Worm (Caenorhabditis elegans) whole organism, L4 larva: ENCODE data around the gene div-1.

Source experiments
- Y5F2A.4 ChIP-seq: fragments of 200-800 bp; sonication (Bioruptor generic); optimal IDR thresholded peaks from 2 replicates; lab custom pipeline; 2018; ENCODE audit warnings: mild to moderate bottlenecking, missing genetic modification characterization, missing compliant biosample characterization
- aly-2 ChIP-seq: sonication (generic microtip); optimal IDR thresholded peaks from 2 replicates; lab custom pipeline; 2018; ENCODE audit warnings: missing biosample characterization, missing genetic modification characterization
- ceh-82 ChIP-seq: sonication (generic microtip); optimal IDR thresholded peaks from 2 replicates; lab custom pipeline; 2017; ENCODE audit warnings: missing biosample characterization, missing genetic modification characterization
- dve-1 ChIP-seq: sonication (generic microtip); optimal IDR thresholded peaks from 2 replicates; lab custom pipeline; 2017; ENCODE audit warnings: antibody characterized with exemption, mild to moderate bottlenecking, missing genetic modification characterization, missing compliant biosample characterization; ENCODE audit not compliant: insufficient read depth
- hlh-30 ChIP-seq: sonication (generic microtip); optimal IDR thresholded peaks from 2 replicates; lab custom pipeline; 2017; ENCODE audit warnings: antibody characterized with exemption, mild to moderate bottlenecking, missing genetic modification characterization, missing compliant biosample characterization; ENCODE audit not compliant: insufficient read depth
- mdl-1 ChIP-seq, 2 experiments: fragments of 150-350 bp in 1 of 2; sonication (generic microtip) in 1 of 2; optimal IDR thresholded peaks; 2 replicates each; lab custom pipeline; 2014 to 2017; ENCODE audit warnings: missing biosample characterization in 2 of 2, missing genetic modification characterization in 2 of 2
- nhr-11 ChIP-seq: fragments of 150-350 bp; optimal IDR thresholded peaks from 2 replicates; lab custom pipeline; 2014; ENCODE audit warnings: missing biosample characterization, missing genetic modification characterization
- pqm-1 ChIP-seq: sonication (generic microtip); optimal IDR thresholded peaks from 2 replicates; lab custom pipeline; 2017; ENCODE audit warnings: missing biosample characterization, missing genetic modification characterization

- no peak for TF ChIP-seq aly-2
- TF ChIP-seq ceh-82 (tag; lab: Kevin White, UChicago): no peak
- no peak for TF ChIP-seq dve-1
- TF ChIP-seq pqm-1 (tag; lab: Kevin White, UChicago): no peak
- TF ChIP-seq Y5F2A.4: no peak
- TF ChIP-seq hlh-30 (tag; lab: Kevin White, UChicago): no peak
- TF ChIP-seq nhr-11 (tag; lab: Kevin White, UChicago): no peak
- no peak for TF ChIP-seq mdl-1 (tag; optimal IDR thresholded peaks at IDR 0.05; lab: Kevin White, UChicago)
These were observed 47.1 kb downstream of the div-1 start, which contains the start of the genes T20G5.13 and T20G5.12 for ce11 chrIII:10201235-10201634.
